Worm (Caenorhabditis elegans) whole organism, L4/young adult: ENCODE measurements around the gene srw-76.

Source experiments
- W03F9.2 ChIP-seq: fragments of 150-350 bp; optimal IDR thresholded peaks from 2 replicates; lab custom pipeline; 2014; ENCODE audit warnings: missing biosample characterization, missing genetic modification characterization
- dao-5 ChIP-seq: sonication (generic microtip); optimal IDR thresholded peaks from 2 replicates; lab custom pipeline; 2016; ENCODE audit warnings: missing genotype, missing genetic modification characterization, moderate library complexity, missing compliant biosample characterization
- him-1 ChIP-seq: sonication (generic microtip); optimal IDR thresholded peaks from 2 replicates; lab custom pipeline; 2016; ENCODE audit warnings: missing genotype, missing genetic modification reagents, missing genetic modification characterization, missing compliant biosample characterization

- TF ChIP-seq W03F9.2 (tag; lab: Kevin White, UChicago), result no peak
- no peak for TF ChIP-seq him-1 (tag; lab: Kevin White, UChicago)
- no peak for TF ChIP-seq dao-5 (tag; lab: Kevin White, UChicago)
These were observed 42.8 kb downstream of the srw-76 start, which contains the start of gene cpl-1 for ce11 chrV:16595140-16595791.
